Fruit fly (Drosophila melanogaster) whole organism, embryonic: ENCODE data around the gene CG42342.

Experiments used
- BEAF-32 ChIP-seq: fragments of 200-800 bp; sonication (Bioruptor generic); optimal IDR thresholded peaks from 3 replicates; lab custom pipeline; 2017; ENCODE audit warnings: missing biosample characterization, missing genetic modification characterization, mild to moderate bottlenecking, moderate library complexity, missing genetic modification reagents
- CG10462 ChIP-seq: fragments of 200-800 bp; sonication (Bioruptor generic); optimal IDR thresholded peaks from 2 replicates; lab custom pipeline; 2016; ENCODE audit warnings: missing biosample characterization, missing genetic modification characterization
- CG10979 ChIP-seq: fragments of 200-800 bp; sonication (Bioruptor generic); optimal IDR thresholded peaks from 2 replicates; lab custom pipeline; 2018; ENCODE audit warnings: missing biosample characterization, mild to moderate bottlenecking, missing genetic modification characterization, moderate library complexity
- CG12071 ChIP-seq: fragments of 200-800 bp; sonication (Bioruptor generic); optimal IDR thresholded peaks from 3 replicates; lab custom pipeline; 2018; ENCODE audit warnings: missing biosample characterization, mild to moderate bottlenecking, missing genetic modification characterization
- CG12236 ChIP-seq: fragments of 200-800 bp; sonication (Bioruptor generic); optimal IDR thresholded peaks from 2 replicates; lab custom pipeline; 2016; ENCODE audit warnings: missing biosample characterization, missing genetic modification characterization
- CG12299 ChIP-seq: fragments of 200-800 bp; sonication (Bioruptor generic); optimal IDR thresholded peaks from 2 replicates; lab custom pipeline; 2018; ENCODE audit warnings: missing biosample characterization, mild to moderate bottlenecking, missing genetic modification characterization
- CG12659 ChIP-seq: fragments of 200-800 bp; sonication (Bioruptor generic); optimal IDR thresholded peaks from 3 replicates; lab custom pipeline; 2017; ENCODE audit warnings: mild to moderate bottlenecking, missing biosample characterization, missing genetic modification reagents, missing genetic modification characterization
- CG13424 ChIP-seq: fragments of 200-800 bp; sonication (Bioruptor generic); optimal IDR thresholded peaks from 2 replicates; lab custom pipeline; 2019; ENCODE audit warnings: missing biosample characterization, mild to moderate bottlenecking, missing genetic modification characterization, moderate library complexity
- CG14710 ChIP-seq: fragments of 200-800 bp; sonication (Bioruptor generic); optimal IDR thresholded peaks from 3 replicates; lab custom pipeline; 2019; ENCODE audit warnings: missing biosample characterization, mild to moderate bottlenecking, missing genetic modification characterization, moderate library complexity
- CG15269 ChIP-seq: fragments of 200-800 bp; sonication (Bioruptor generic); optimal IDR thresholded peaks from 2 replicates; lab custom pipeline; 2018; ENCODE audit warnings: missing biosample characterization, mild to moderate bottlenecking, missing genetic modification characterization, moderate library complexity
- CG15514 ChIP-seq: fragments of 200-800 bp; sonication (Bioruptor generic); optimal IDR thresholded peaks from 3 replicates; lab custom pipeline; 2017; ENCODE audit warnings: missing biosample characterization, missing genetic modification characterization, mild to moderate bottlenecking, moderate library complexity, missing genetic modification reagents
- CG17186 ChIP-seq: fragments of 200-800 bp; sonication (Bioruptor generic); optimal IDR thresholded peaks from 3 replicates; lab custom pipeline; 2017; ENCODE audit warnings: missing biosample characterization, missing genetic modification reagents, missing genetic modification characterization
- CG2199 ChIP-seq: fragments of 200-800 bp; sonication (Bioruptor generic); IDR thresholded peaks from 3 replicates; pipeline ENCODE4 v1.3.6; 2022; ENCODE audit warnings: missing biosample characterization, missing genetic modification characterization
- CG2202 ChIP-seq: fragments of 200-800 bp; sonication (Bioruptor generic); optimal IDR thresholded peaks from 2 replicates; lab custom pipeline; 2018; ENCODE audit warnings: missing biosample characterization, mild to moderate bottlenecking, missing genetic modification characterization
- CG3163 ChIP-seq: fragments of 200-800 bp; sonication (Bioruptor generic); optimal IDR thresholded peaks from 3 replicates; lab custom pipeline; 2016; ENCODE audit warnings: missing biosample characterization, missing genetic modification characterization
- CG33213 ChIP-seq: fragments of 200-800 bp; sonication (Bioruptor generic); optimal IDR thresholded peaks from 3 replicates; lab custom pipeline; 2016; ENCODE audit warnings: missing biosample characterization, missing genetic modification characterization
- CG3838 ChIP-seq: fragments of 200-800 bp; sonication (Bioruptor generic); optimal IDR thresholded peaks from 3 replicates; lab custom pipeline; 2016; ENCODE audit warnings: missing biosample characterization, missing genetic modification characterization
- CG4328 ChIP-seq: fragments of 200-800 bp; sonication (Bioruptor generic); optimal IDR thresholded peaks from 3 replicates; lab custom pipeline; 2017; ENCODE audit warnings: missing biosample characterization, missing genetic modification reagents, missing genetic modification characterization
- CG4360 ChIP-seq: fragments of 200-800 bp; sonication (Bioruptor generic); IDR thresholded peaks from 2 replicates; pipeline ENCODE4 v1.3.6; 2022; ENCODE audit warnings: missing biosample characterization, missing genetic modification characterization
- CG4424 ChIP-seq: fragments of 200-800 bp; sonication (Bioruptor generic); optimal IDR thresholded peaks from 3 replicates; lab custom pipeline; 2016; ENCODE audit warnings: missing biosample characterization, missing genetic modification characterization
- CG4820 ChIP-seq: fragments of 200-800 bp; sonication (Bioruptor generic); optimal IDR thresholded peaks from 3 replicates; lab custom pipeline; 2016; ENCODE audit warnings: missing biosample characterization, missing genetic modification characterization
- CG4854 ChIP-seq: fragments of 200-800 bp; sonication (Bioruptor generic); optimal IDR thresholded peaks from 2 replicates; lab custom pipeline; 2016; ENCODE audit warnings: missing biosample characterization, missing genetic modification characterization, inconsistent platforms
- CG6683 ChIP-seq: fragments of 200-800 bp; sonication (Bioruptor generic); optimal IDR thresholded peaks from 2 replicates; lab custom pipeline; 2017; ENCODE audit warnings: missing biosample characterization, mild to moderate bottlenecking, missing genetic modification characterization, missing genetic modification reagents
- CG7372 ChIP-seq: fragments of 200-800 bp; sonication (Bioruptor generic); IDR thresholded peaks from 2 replicates; pipeline ENCODE4 v1.3.6; 2022; ENCODE audit warnings: missing biosample characterization, missing genetic modification characterization
- CG7963 ChIP-seq: fragments of 200-800 bp; sonication (Bioruptor generic); IDR thresholded peaks from 3 replicates; pipeline ENCODE4 v1.3.6; 2022; ENCODE audit warnings: missing biosample characterization, missing genetic modification characterization; ENCODE audit not compliant: partially characterized antibody
- CG8388 ChIP-seq: fragments of 200-800 bp; sonication (Bioruptor generic); optimal IDR thresholded peaks from 2 replicates; lab custom pipeline; 2019; ENCODE audit warnings: missing biosample characterization, mild to moderate bottlenecking, missing genetic modification characterization, moderate library complexity
- CG8944 ChIP-seq: fragments of 200-800 bp; sonication (Bioruptor generic); optimal IDR thresholded peaks from 3 replicates; lab custom pipeline; 2016; ENCODE audit warnings: missing biosample characterization, missing genetic modification characterization
- CrebB ChIP-seq: fragments of 200-800 bp; sonication (Bioruptor generic); optimal IDR thresholded peaks from 3 replicates; lab custom pipeline; 2018; ENCODE audit warnings: missing biosample characterization, mild to moderate bottlenecking, missing genetic modification characterization
- D19B ChIP-seq: fragments of 200-800 bp; sonication (Bioruptor generic); optimal IDR thresholded peaks from 2 replicates; lab custom pipeline; 2017; ENCODE audit warnings: missing biosample characterization, mild to moderate bottlenecking, missing genetic modification characterization
- Dip3 ChIP-seq: fragments of 200-800 bp; sonication (Bioruptor generic); optimal IDR thresholded peaks from 3 replicates; lab custom pipeline; 2016; ENCODE audit warnings: missing biosample characterization, missing genetic modification characterization
- Elba2 ChIP-seq: fragments of 200-800 bp; sonication (Bioruptor generic); optimal IDR thresholded peaks from 3 replicates; lab custom pipeline; 2016; ENCODE audit warnings: missing biosample characterization, missing genetic modification characterization
- Fer2 ChIP-seq: fragments of 200-800 bp; sonication (Bioruptor generic); optimal IDR thresholded peaks from 2 replicates; lab custom pipeline; 2018; ENCODE audit warnings: missing biosample characterization, mild to moderate bottlenecking, missing genetic modification characterization, moderate library complexity
- HLH3B ChIP-seq: fragments of 200-800 bp; sonication (Bioruptor generic); IDR thresholded peaks from 2 replicates; pipeline ENCODE4 v1.3.6; 2022; ENCODE audit warnings: missing biosample characterization, missing genetic modification characterization
- HLH54F ChIP-seq: fragments of 200-800 bp; sonication (Bioruptor generic); optimal IDR thresholded peaks from 3 replicates; lab custom pipeline; 2016; ENCODE audit warnings: missing biosample characterization, missing genetic modification characterization
- HmgD ChIP-seq: fragments of 200-800 bp; sonication (Bioruptor generic); optimal IDR thresholded peaks from 3 replicates; lab custom pipeline; 2016; ENCODE audit warnings: missing biosample characterization, missing genetic modification characterization
- Hr39 ChIP-seq: fragments of >200 bp; optimal IDR thresholded peaks from 2 replicates; lab custom pipeline; 2017
- Lhr ChIP-seq: fragments of 200-800 bp; sonication (Bioruptor generic); optimal IDR thresholded peaks from 3 replicates; lab custom pipeline; 2017; ENCODE audit warnings: mild to moderate bottlenecking, missing biosample characterization, missing genetic modification reagents, missing genetic modification characterization
- Max ChIP-seq: fragments of 200-800 bp; sonication (Bioruptor generic); optimal IDR thresholded peaks from 2 replicates; lab custom pipeline; 2016; ENCODE audit warnings: missing biosample characterization, mild to moderate bottlenecking, missing genetic modification characterization
- dpn ChIP-seq, 2 experiments: fragments of 200-800 bp; sonication (Bioruptor generic); optimal IDR thresholded peaks; 3 replicates each; lab custom pipeline; 2016; ENCODE audit warnings: missing biosample characterization in 2 of 2, missing genetic modification characterization in 2 of 2
- fd64A ChIP-seq: fragments of 200-800 bp; sonication (Bioruptor generic); optimal IDR thresholded peaks from 3 replicates; lab custom pipeline; 2018; ENCODE audit warnings: missing biosample characterization, mild to moderate bottlenecking, missing genetic modification characterization
- fd96Cb ChIP-seq: fragments of 200-800 bp; sonication (Bioruptor generic); optimal IDR thresholded peaks from 2 replicates; lab custom pipeline; 2018; ENCODE audit warnings: missing biosample characterization, mild to moderate bottlenecking, missing genetic modification characterization, moderate library complexity
- gem ChIP-seq: fragments of 200-800 bp; sonication (Bioruptor generic); optimal IDR thresholded peaks from 2 replicates; lab custom pipeline; 2019; ENCODE audit warnings: missing biosample characterization, mild to moderate bottlenecking, missing genetic modification characterization, moderate library complexity
- her ChIP-seq: fragments of 200-800 bp; sonication (Bioruptor generic); optimal IDR thresholded peaks from 2 replicates; lab custom pipeline; 2016; ENCODE audit warnings: missing biosample characterization, missing genetic modification characterization
- nau ChIP-seq: fragments of 200-800 bp; sonication (Bioruptor generic); optimal IDR thresholded peaks from 3 replicates; lab custom pipeline; 2017; ENCODE audit warnings: missing biosample characterization, mild to moderate bottlenecking, missing genetic modification characterization, missing genetic modification reagents
- nom ChIP-seq: fragments of 200-800 bp; sonication (Bioruptor generic); optimal IDR thresholded peaks from 2 replicates; lab custom pipeline; 2017; ENCODE audit warnings: missing biosample characterization, missing genetic modification characterization, mild to moderate bottlenecking, moderate library complexity, missing genetic modification reagents
- org-1 ChIP-seq: fragments of 200-800 bp; sonication (Bioruptor generic); optimal IDR thresholded peaks from 2 replicates; lab custom pipeline; 2017; ENCODE audit warnings: missing biosample characterization, missing genetic modification characterization
- pfk ChIP-seq: fragments of 200-800 bp; sonication (Bioruptor generic); optimal IDR thresholded peaks from 2 replicates; lab custom pipeline; 2018; ENCODE audit warnings: missing biosample characterization, mild to moderate bottlenecking, missing genetic modification characterization, moderate library complexity
- slbo ChIP-seq: fragments of 200-800 bp; sonication (Bioruptor generic); IDR thresholded peaks from 2 replicates; pipeline ENCODE4 v1.3.6; 2022; ENCODE audit warnings: missing biosample characterization, missing genetic modification characterization
- slou ChIP-seq: fragments of 200-800 bp; sonication (Bioruptor generic); optimal IDR thresholded peaks from 3 replicates; lab custom pipeline; 2016; ENCODE audit warnings: missing biosample characterization, missing genetic modification characterization
- tgo ChIP-seq: fragments of 200-800 bp; sonication (Bioruptor generic); IDR thresholded peaks from 3 replicates; pipeline ENCODE4 v1.3.6; 2022; ENCODE audit warnings: missing biosample characterization, missing genetic modification characterization
- tin ChIP-seq: fragments of 200-800 bp; sonication (Bioruptor generic); optimal IDR thresholded peaks from 3 replicates; lab custom pipeline; 2016; ENCODE audit warnings: missing biosample characterization, missing genetic modification characterization

CG42342 gene

DNA sequence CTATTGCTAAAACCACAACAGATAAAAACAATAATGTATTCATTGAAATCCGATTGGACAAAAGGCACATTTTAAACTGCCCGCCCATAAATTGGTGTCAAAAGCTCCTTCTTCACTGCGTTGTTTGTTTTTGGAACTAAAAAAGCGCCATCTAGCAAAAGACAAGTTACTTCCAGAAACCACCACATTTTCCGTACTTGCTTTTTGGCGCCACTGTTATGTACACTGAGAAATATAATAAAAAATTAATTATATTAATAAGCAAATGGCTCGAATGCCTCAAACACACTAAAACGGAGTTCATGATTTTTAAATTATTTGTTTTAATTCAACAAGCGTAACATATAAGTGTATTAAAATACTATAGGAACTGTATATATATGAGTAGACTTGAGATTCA lies 5.2 kb upstream of the CG42342 start (continued):
- TF ChIP-seq dpn (GFP tag; optimal IDR thresholded peaks at IDR 0.05; lab: Kevin White, UChicago): peak; percentile 70 to 88
- peak; percentile 93 for TF ChIP-seq slbo
- peak; percentile 81 for TF ChIP-seq Lhr (GFP tag; lab: Kevin White, UChicago)
- no peak for TF ChIP-seq Hr39 (lab: Kevin White, UChicago)
- TF ChIP-seq CG4360 (GFP tag; lab: Robert Waterston, UW): peak; percentile 66
- peak; percentile 47 for TF ChIP-seq slou
- peak; percentile 64 for TF ChIP-seq CG6683 (GFP tag; lab: Kevin White, UChicago)
- TF ChIP-seq Fer2 (tag; lab: Kevin White, UChicago): peak; percentile 68
- peak; percentile 82 for TF ChIP-seq CG12659 (GFP tag; lab: Kevin White, UChicago)
- TF ChIP-seq CG10979: peak; percentile 82
- TF ChIP-seq CG14710 (tag; lab: Kevin White, UChicago): peak; percentile 80
- TF ChIP-seq HLH54F (GFP tag; lab: Kevin White, UChicago): peak; percentile 53
- TF ChIP-seq CG8944 (GFP tag; lab: Kevin White, UChicago): peak; percentile 78
- peak; percentile 92 for TF ChIP-seq gem
- peak; percentile 77 for TF ChIP-seq CG13424 (tag; lab: Kevin White, UChicago)
- TF ChIP-seq CG33213 (GFP tag; lab: Kevin White, UChicago): peak; percentile 75
- TF ChIP-seq CG12299 (tag; lab: Kevin White, UChicago): peak; percentile 53
- TF ChIP-seq CG8388 (GFP tag; lab: Kevin White, UChicago): peak; percentile 74
- TF ChIP-seq CG17186: peak; percentile 2
- peak; percentile 31 for TF ChIP-seq Dip3 (GFP tag; lab: Kevin White, UChicago)
- no peak for TF ChIP-seq nau
- TF ChIP-seq CG12071 (GFP tag; lab: Kevin White, UChicago): peak; percentile 50
- peak; percentile 74 for TF ChIP-seq CG7372
- peak; percentile 79 for TF ChIP-seq CG4820
- peak; percentile 87 for TF ChIP-seq HLH3B
- peak; percentile 37 for TF ChIP-seq CrebB
- peak; percentile 51 for TF ChIP-seq org-1 (GFP tag; lab: Kevin White, UChicago)
- TF ChIP-seq CG15269 (tag; lab: Kevin White, UChicago): peak; percentile 84
- peak; percentile 47 for TF ChIP-seq CG3163 (GFP tag; lab: Kevin White, UChicago)
- TF ChIP-seq CG3838 (GFP tag; lab: Kevin White, UChicago): peak; percentile 46
- peak; percentile 83 for TF ChIP-seq fd96Cb (tag; lab: Kevin White, UChicago)
- peak; percentile 73 for TF ChIP-seq CG15514 (GFP tag; lab: Kevin White, UChicago)
- TF ChIP-seq nom: no peak
- TF ChIP-seq tgo (GFP tag; lab: Robert Waterston, UW): peak; percentile 91
- TF ChIP-seq CG4854 (GFP tag; lab: Kevin White, UChicago): peak; percentile 72
- TF ChIP-seq CG7963 (GFP tag; lab: Robert Waterston, UW): no peak
- peak; percentile 73 for TF ChIP-seq Elba2 (GFP tag; lab: Kevin White, UChicago)
- peak; percentile 66 for TF ChIP-seq CG10462 (GFP tag; lab: Kevin White, UChicago)
- no peak for TF ChIP-seq pfk (GFP tag; lab: Kevin White, UChicago)
- TF ChIP-seq CG4328 (GFP tag; lab: Kevin White, UChicago): peak; percentile 46
- peak; percentile 62 for TF ChIP-seq D19B
- peak; percentile 5 for TF ChIP-seq BEAF-32 (GFP tag; lab: Kevin White, UChicago)
- TF ChIP-seq CG2199: peak; percentile 92; the same call in 2 of the 3 replicates
- TF ChIP-seq HmgD (GFP tag; lab: Kevin White, UChicago): no peak
- peak; percentile 9 for TF ChIP-seq CG12236
- no peak for TF ChIP-seq fd64A
- TF ChIP-seq Max (GFP tag; lab: Kevin White, UChicago): peak; percentile 71
- peak; percentile 77 for TF ChIP-seq CG4424
- peak; percentile 64 for TF ChIP-seq CG2202 (tag; lab: Kevin White, UChicago)
- peak; percentile 85 for TF ChIP-seq tin (GFP tag; lab: Kevin White, UChicago)
- TF ChIP-seq her: peak; percentile 72
